Worm (Caenorhabditis elegans) whole organism, L4 larva: ENCODE measurements around the gene fbxa-55.

Experiments
- F49E8.2 ChIP-seq: sonication (generic microtip); optimal IDR thresholded peaks from 2 replicates; lab custom pipeline; 2016; ENCODE audit warnings: missing compliant biosample characterization, mild to moderate bottlenecking, missing genetic modification characterization, borderline replicate concordance
- Y5F2A.4 ChIP-seq: fragments of 200-800 bp; sonication (Bioruptor generic); optimal IDR thresholded peaks from 2 replicates; lab custom pipeline; 2018; ENCODE audit warnings: mild to moderate bottlenecking, missing genetic modification characterization, missing compliant biosample characterization
- arid-1 ChIP-seq: fragments of 200-800 bp; sonication (Bioruptor generic); conservative IDR thresholded peaks from 2 replicates; pipeline ENCODE4 v1.3.6; 2022; ENCODE audit warnings: missing genetic modification reagents, missing genetic modification characterization, missing compliant biosample characterization
- ceh-20 ChIP-seq: fragments of 200-800 bp; sonication (Bioruptor generic); IDR thresholded peaks from 2 replicates; pipeline ENCODE4 v1.3.6; 2022; ENCODE audit warnings: missing genetic modification reagents, missing genetic modification characterization, missing compliant biosample characterization
- ceh-28 ChIP-seq: fragments of 150-350 bp; optimal IDR thresholded peaks from 2 replicates; lab custom pipeline; 2014; ENCODE audit warnings: missing biosample characterization, missing genetic modification reagents, missing genetic modification characterization
- ceh-44 ChIP-seq: fragments of 200-800 bp; sonication (Bioruptor generic); IDR thresholded peaks from 2 replicates; pipeline ENCODE4 v1.3.6; 2022; ENCODE audit warnings: missing genetic modification reagents, missing genetic modification characterization, missing compliant biosample characterization
- ctbp-1 ChIP-seq: fragments of 200-800 bp; sonication (Bioruptor generic); IDR thresholded peaks from 2 replicates; pipeline ENCODE4 v1.3.6; 2022; ENCODE audit warnings: missing genetic modification reagents, missing genetic modification characterization, missing compliant biosample characterization
- daf-12 ChIP-seq: fragments of 150-350 bp; optimal IDR thresholded peaks from 2 replicates; lab custom pipeline; 2014; ENCODE audit warnings: missing biosample characterization, missing genetic modification reagents, missing genetic modification characterization
- daf-16 ChIP-seq, 3 experiments: sonication (generic microtip); optimal IDR thresholded peaks; 2 replicates each; lab custom pipeline; 2016 to 2017; ENCODE audit warnings: missing genetic modification characterization in 3 of 3, missing genetic modification reagents in 3 of 3, mild to moderate bottlenecking in 2 of 3, missing compliant biosample characterization in 2 of 3, missing biosample characterization in 1 of 3, moderate library complexity in 1 of 3
- dmd-6 ChIP-seq: fragments of 200-800 bp; sonication (Bioruptor generic); IDR thresholded peaks from 2 replicates; pipeline ENCODE4 v1.3.6; 2022; ENCODE audit warnings: missing genetic modification reagents, missing genetic modification characterization, missing compliant biosample characterization
- dmd-8 ChIP-seq: fragments of 200-800 bp; sonication (Bioruptor generic); IDR thresholded peaks from 2 replicates; pipeline ENCODE4 v1.3.6; 2022; ENCODE audit warnings: missing genetic modification characterization, missing compliant biosample characterization
- dpl-1 ChIP-seq: fragments of 150-350 bp; optimal IDR thresholded peaks from 2 replicates; lab custom pipeline; 2014; ENCODE audit warnings: missing biosample characterization, missing genetic modification reagents, missing genetic modification characterization
- dve-1 ChIP-seq: sonication (generic microtip); optimal IDR thresholded peaks from 2 replicates; lab custom pipeline; 2017; ENCODE audit warnings: antibody characterized with exemption, mild to moderate bottlenecking, missing genetic modification characterization, missing compliant biosample characterization; ENCODE audit not compliant: insufficient read depth
- fkh-10 ChIP-seq: fragments of 150-350 bp; optimal IDR thresholded peaks from 2 replicates; lab custom pipeline; 2014; ENCODE audit warnings: missing biosample characterization, missing genetic modification reagents, missing genetic modification characterization
- gei-8 ChIP-seq: fragments of 200-800 bp; sonication (Bioruptor generic); optimal IDR thresholded peaks from 2 replicates; lab custom pipeline; 2018; ENCODE audit warnings: mild to moderate bottlenecking, missing genetic modification characterization, missing compliant biosample characterization
- hlh-11 ChIP-seq: fragments of 200-800 bp; sonication (Bioruptor generic); optimal IDR thresholded peaks from 2 replicates; lab custom pipeline; 2018; ENCODE audit warnings: mild to moderate bottlenecking, missing genetic modification characterization, missing compliant biosample characterization
- hlh-30 ChIP-seq: sonication (generic microtip); optimal IDR thresholded peaks from 2 replicates; lab custom pipeline; 2017; ENCODE audit warnings: antibody characterized with exemption, mild to moderate bottlenecking, missing genetic modification characterization, missing compliant biosample characterization; ENCODE audit not compliant: insufficient read depth
- lim-7 ChIP-seq: fragments of 200-800 bp; sonication (Bioruptor generic); IDR thresholded peaks from 2 replicates; pipeline ENCODE4 v1.3.6; 2022; ENCODE audit warnings: missing genetic modification characterization, missing compliant biosample characterization
- lin-1 ChIP-seq: fragments of 200-800 bp; sonication (Bioruptor generic); IDR thresholded peaks from 2 replicates; pipeline ENCODE4 v1.3.6; 2022; ENCODE audit warnings: missing genetic modification reagents, missing genetic modification characterization, missing compliant biosample characterization
- lin-29 ChIP-seq: fragments of 200-800 bp; sonication (Bioruptor generic); IDR thresholded peaks from 2 replicates; pipeline ENCODE4 v1.3.6; 2022; ENCODE audit warnings: missing genetic modification reagents, missing genetic modification characterization, missing compliant biosample characterization
- lin-38 ChIP-seq: fragments of 200-800 bp; sonication (Bioruptor generic); IDR thresholded peaks from 2 replicates; pipeline ENCODE4 v1.3.6; 2022; ENCODE audit warnings: missing genetic modification reagents, missing genetic modification characterization, missing compliant biosample characterization
- mep-1 ChIP-seq: fragments of 150-350 bp; sonication (generic microtip); optimal IDR thresholded peaks from 3 replicates; lab custom pipeline; 2014; ENCODE audit warnings: missing biosample characterization, missing genetic modification characterization
- mes-2 ChIP-seq: sonication (generic microtip); optimal IDR thresholded peaks from 2 replicates; lab custom pipeline; 2016; ENCODE audit warnings: missing genotype, mild to moderate bottlenecking, missing genetic modification characterization, missing compliant biosample characterization; ENCODE audit not compliant: poor library complexity, severe bottlenecking
- nhr-10 ChIP-seq: fragments of 150-350 bp; optimal IDR thresholded peaks from 2 replicates; lab custom pipeline; 2014; ENCODE audit warnings: missing biosample characterization, missing genetic modification characterization
- nhr-102 ChIP-seq: sonication (generic microtip); optimal IDR thresholded peaks from 2 replicates; lab custom pipeline; 2016; ENCODE audit warnings: mild to moderate bottlenecking, missing genetic modification characterization, moderate library complexity, missing compliant biosample characterization
- nhr-11 ChIP-seq: fragments of 150-350 bp; optimal IDR thresholded peaks from 2 replicates; lab custom pipeline; 2014; ENCODE audit warnings: missing biosample characterization, missing genetic modification characterization
- nhr-28 ChIP-seq: fragments of 150-350 bp; optimal IDR thresholded peaks from 2 replicates; lab custom pipeline; 2014; ENCODE audit warnings: missing biosample characterization, missing genetic modification characterization
- nhr-77 ChIP-seq: fragments of 150-350 bp; optimal IDR thresholded peaks from 2 replicates; lab custom pipeline; 2014; ENCODE audit warnings: missing biosample characterization, missing genetic modification characterization
- php-3 ChIP-seq: fragments of 200-800 bp; sonication (Bioruptor generic); IDR thresholded peaks from 2 replicates; pipeline ENCODE4 v1.3.6; 2022; ENCODE audit warnings: missing genetic modification reagents, missing genetic modification characterization, missing compliant biosample characterization
- pqm-1 ChIP-seq: sonication (generic microtip); optimal IDR thresholded peaks from 2 replicates; lab custom pipeline; 2017; ENCODE audit warnings: missing biosample characterization, missing genetic modification characterization
- set-16 ChIP-seq: fragments of 200-800 bp; sonication (Bioruptor generic); IDR thresholded peaks from 2 replicates; pipeline ENCODE4 v1.3.6; 2022; ENCODE audit warnings: missing genetic modification reagents, missing genetic modification characterization, missing compliant biosample characterization
- snpc-1.2 ChIP-seq: fragments of 200-800 bp; sonication (Bioruptor generic); IDR thresholded peaks from 2 replicates; pipeline ENCODE4 v1.3.6; 2022; ENCODE audit warnings: missing genetic modification reagents, missing genetic modification characterization, missing compliant biosample characterization
- tra-1 ChIP-seq: fragments of 200-800 bp; sonication (Bioruptor generic); IDR thresholded peaks from 2 replicates; pipeline ENCODE4 v1.3.6; 2022; ENCODE audit warnings: missing genetic modification reagents, missing genetic modification characterization, missing compliant biosample characterization
- unc-39 ChIP-seq: sonication (generic microtip); optimal IDR thresholded peaks from 2 replicates; lab custom pipeline; 2017; ENCODE audit warnings: missing biosample characterization, missing genetic modification characterization
- vab-7 ChIP-seq: fragments of 200-800 bp; sonication (Bioruptor generic); IDR thresholded peaks from 2 replicates; pipeline ENCODE4 v1.3.6; 2022; ENCODE audit warnings: missing genetic modification reagents, missing genetic modification characterization, missing compliant biosample characterization
- zfp-2 ChIP-seq: sonication (generic microtip); optimal IDR thresholded peaks from 2 replicates; lab custom pipeline; 2016; ENCODE audit warnings: mild to moderate bottlenecking, missing genetic modification characterization, missing compliant biosample characterization
- zfp-3 ChIP-seq: fragments of 200-800 bp; sonication (Bioruptor generic); conservative IDR thresholded peaks from 2 replicates; pipeline ENCODE4 v1.3.6; 2022; ENCODE audit warnings: missing genetic modification reagents, missing genetic modification characterization, missing compliant biosample characterization
- zip-11 ChIP-seq: fragments of 200-800 bp; sonication (Bioruptor generic); IDR thresholded peaks from 2 replicates; pipeline ENCODE4 v1.3.6; 2022; ENCODE audit warnings: missing genetic modification characterization, missing compliant biosample characterization
- zip-2 ChIP-seq: fragments of 150-350 bp; optimal IDR thresholded peaks from 2 replicates; lab custom pipeline; 2014; ENCODE audit warnings: missing biosample characterization, missing genetic modification characterization

fbxa-55 gene

DNA sequence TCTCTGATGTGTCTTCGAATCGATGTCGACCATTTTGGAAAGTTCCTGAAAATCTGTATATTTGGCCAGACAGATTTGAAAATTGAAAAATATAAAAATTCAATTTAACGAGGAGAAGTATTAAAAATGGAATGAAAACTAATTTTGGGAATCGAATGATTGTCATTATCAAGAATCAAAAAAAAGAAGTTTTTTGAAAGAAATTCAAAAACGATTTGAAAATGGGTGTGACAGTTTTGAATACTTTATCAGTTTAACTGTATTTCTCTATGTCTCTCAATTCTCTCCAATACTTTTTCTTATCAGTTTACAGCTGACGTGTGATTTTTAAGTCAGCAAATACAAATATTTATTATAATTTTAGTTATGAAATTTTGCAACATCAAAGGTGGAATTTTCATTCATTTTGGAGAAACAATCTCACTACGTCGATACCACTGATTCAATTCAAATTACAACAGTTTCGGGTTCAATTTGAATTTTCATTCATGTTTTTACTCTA lies 7.6 kb upstream of the fbxa-55 start, which contains the start of gene fbxa-59:
Gene fbxa-59, minus strand, starts transcription at position 51 of the 502 bp plus-strand sequence.
- TF ChIP-seq snpc-1.2 (GFP tag; lab: Robert Waterston, UW) (no peak), nhr-77 (peak; percentile 27), lin-29 (GFP tag; lab: Robert Waterston, UW) (no peak), lin-1 (GFP tag; lab: Robert Waterston, UW) (no peak; the same call in 1 of the 2 replicates), daf-12 (tag; lab: Kevin White, UChicago) (no peak), zfp-2 (tag; lab: Kevin White, UChicago) (no peak), fkh-10 (no peak), F49E8.2 (tag; lab: Kevin White, UChicago) (no peak), hlh-11 (tag; lab: Kevin White, UChicago) (peak; percentile 66), ceh-44 (GFP tag; lab: Robert Waterston, UW) (no peak), hlh-30 (tag; lab: Kevin White, UChicago) (peak; percentile 16), zip-2 (tag; lab: Kevin White, UChicago) (peak; percentile 10), nhr-11 (no peak), zip-11 (GFP tag; lab: Robert Waterston, UW) (no peak), dve-1 (tag; lab: Kevin White, UChicago) (peak; percentile 71), php-3 (GFP tag; lab: Robert Waterston, UW) (peak; percentile 26; the same call in 1 of the 2 replicates), gei-8 (GFP tag; lab: Kevin White, UChicago) (no peak), dpl-1 (GFP tag; lab: Kevin White, UChicago) (no peak), dmd-6 (GFP tag; lab: Robert Waterston, UW) (peak; percentile 75), ceh-28 (no peak), unc-39 (no peak), nhr-28 (tag; lab: Kevin White, UChicago) (peak; percentile 39), dmd-8 (GFP tag; lab: Robert Waterston, UW) (no peak), lin-38 (GFP tag; lab: Robert Waterston, UW) (0 out of 2 replicates have a peak, but pooled peaks have one; percentile 10), arid-1 (GFP tag; lab: Robert Waterston, UW) (no peak), mep-1 (tag; lab: Kevin White, UChicago) (no peak), nhr-10 (tag; lab: Kevin White, UChicago) (no peak), daf-16 (GFP tag; optimal IDR thresholded peaks at IDR 0.05; lab: Kevin White, UChicago) (no peak), daf-16 (tag; optimal IDR thresholded peaks at IDR 0.05; lab: Kevin White, UChicago) (peak; percentile 71), pqm-1 (tag; lab: Kevin White, UChicago) (peak; percentile 60), Y5F2A.4 (GFP tag; lab: Kevin White, UChicago) (no peak)

DNA sequence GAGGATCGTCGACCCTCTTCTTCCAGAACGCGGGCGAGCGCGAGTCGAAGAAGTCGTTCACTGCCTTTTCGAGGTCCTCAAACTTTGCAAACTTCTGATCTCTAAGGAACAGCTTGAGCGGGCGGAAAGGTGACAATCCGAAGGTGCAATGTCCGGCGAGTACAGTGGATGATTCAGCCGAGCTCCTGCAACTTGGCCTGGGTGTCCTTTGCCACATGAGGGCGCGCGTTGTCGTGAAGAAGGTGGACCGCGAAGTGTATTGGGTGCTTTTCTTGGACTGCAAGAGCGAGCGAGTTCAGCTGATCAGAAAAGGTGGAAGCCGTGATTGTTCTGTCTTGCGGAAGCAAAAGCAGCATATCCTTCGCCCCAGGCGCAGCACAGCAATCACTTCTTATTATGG lies 6.1 kb upstream of the fbxa-55 start:
- no peak for TF ChIP-seq tra-1 (GFP tag; lab: Robert Waterston, UW)
- no peak for TF ChIP-seq daf-16 (GFP tag; optimal IDR thresholded peaks at IDR 0.05; lab: Kevin White, UChicago)
- no peak for TF ChIP-seq daf-16 (tag; optimal IDR thresholded peaks at IDR 0.05; lab: Kevin White, UChicago)
- TF ChIP-seq set-16 (GFP tag; lab: Robert Waterston, UW) = peak; percentile 70
- TF ChIP-seq nhr-102 (tag; lab: Kevin White, UChicago) = no peak
- TF ChIP-seq nhr-77 = no peak

DNA sequence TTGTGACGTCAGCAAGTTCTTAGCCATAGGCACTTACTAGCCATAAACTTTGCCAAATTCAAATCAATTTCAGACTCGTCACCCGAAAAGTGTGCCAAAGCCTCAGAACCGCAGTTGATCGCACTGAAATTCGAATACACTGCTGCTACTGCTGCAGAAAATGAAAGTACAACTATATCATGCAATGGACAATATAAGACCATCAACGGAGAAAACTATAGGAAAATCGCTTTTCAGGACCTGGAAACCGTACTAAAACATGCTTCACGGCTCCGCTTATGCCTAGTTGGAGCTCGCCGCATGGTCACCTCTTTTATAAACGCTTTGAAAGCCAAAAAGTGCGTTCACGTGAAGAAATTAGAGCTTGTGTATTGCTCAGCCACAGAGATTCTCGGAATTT lies 2.7 kb upstream of the fbxa-55 start, which contains the start of gene fbxa-22:
Gene fbxa-22, plus strand, starts transcription at position 301 of the 400 bp plus-strand sequence.
- TF ChIP-seq zfp-3 (GFP tag; lab: Robert Waterston, UW) (no peak), dmd-8 (GFP tag; lab: Robert Waterston, UW) (no peak), hlh-30 (tag; lab: Kevin White, UChicago) (no peak), daf-12 (tag; lab: Kevin White, UChicago) (no peak), ceh-20 (GFP tag; lab: Robert Waterston, UW) (no peak), lim-7 (no peak), lin-1 (GFP tag; lab: Robert Waterston, UW) (no peak), vab-7 (GFP tag; lab: Robert Waterston, UW) (no peak), ctbp-1 (no peak), pqm-1 (tag; lab: Kevin White, UChicago) (no peak), tra-1 (GFP tag; lab: Robert Waterston, UW) (no peak), mes-2 (tag; lab: Kevin White, UChicago) (no peak), Y5F2A.4 (GFP tag; lab: Kevin White, UChicago) (no peak)
